Worm (Caenorhabditis elegans) whole organism, L4 larva: ENCODE results near the gene mig-21.

Experiments used
- R02D3.7 ChIP-seq: fragments of 150-350 bp; sonication (generic microtip); optimal IDR thresholded peaks from 3 replicates; lab custom pipeline; 2014; ENCODE audit warnings: missing biosample characterization, missing genetic modification characterization
- T20F7.1 ChIP-seq: fragments of 200-800 bp; sonication (Bioruptor generic); optimal IDR thresholded peaks from 2 replicates; lab custom pipeline; 2018; ENCODE audit warnings: mild to moderate bottlenecking, missing genetic modification characterization, missing compliant biosample characterization
- Y105C5A.15 ChIP-seq: fragments of 200-800 bp; sonication (Bioruptor generic); IDR thresholded peaks from 2 replicates; pipeline ENCODE4 v1.3.6; 2022; ENCODE audit warnings: missing genetic modification characterization, missing compliant biosample characterization
- aha-1 ChIP-seq: fragments of 150-350 bp; peaks from one replicate; lab custom pipeline; 2014; ENCODE audit warnings: missing biosample characterization, missing genetic modification characterization
- ceh-28 ChIP-seq: fragments of 150-350 bp; optimal IDR thresholded peaks from 2 replicates; lab custom pipeline; 2014; ENCODE audit warnings: missing biosample characterization, missing genetic modification reagents, missing genetic modification characterization
- ceh-62 ChIP-seq: sonication (generic microtip); optimal IDR thresholded peaks from 2 replicates; lab custom pipeline; 2017; ENCODE audit warnings: missing biosample characterization, missing genetic modification characterization
- cey-2 ChIP-seq: sonication (generic microtip); optimal IDR thresholded peaks from 3 replicates; lab custom pipeline; 2017; ENCODE audit warnings: missing genetic modification characterization, mild to moderate bottlenecking, missing compliant biosample characterization, antibody characterized with exemption, borderline replicate concordance; ENCODE audit not compliant: insufficient read depth
- ctbp-1 ChIP-seq: fragments of 200-800 bp; sonication (Bioruptor generic); IDR thresholded peaks from 2 replicates; pipeline ENCODE4 v1.3.6; 2022; ENCODE audit warnings: missing genetic modification reagents, missing genetic modification characterization, missing compliant biosample characterization
- daf-16 ChIP-seq, 3 experiments: sonication (generic microtip); optimal IDR thresholded peaks; 2 replicates each; lab custom pipeline; 2016 to 2017; ENCODE audit warnings: missing genetic modification characterization in 3 of 3, missing genetic modification reagents in 3 of 3, mild to moderate bottlenecking in 2 of 3, missing compliant biosample characterization in 2 of 3, missing biosample characterization in 1 of 3, moderate library complexity in 1 of 3
- dmd-6 ChIP-seq: fragments of 200-800 bp; sonication (Bioruptor generic); IDR thresholded peaks from 2 replicates; pipeline ENCODE4 v1.3.6; 2022; ENCODE audit warnings: missing genetic modification reagents, missing genetic modification characterization, missing compliant biosample characterization
- dmd-8 ChIP-seq: fragments of 200-800 bp; sonication (Bioruptor generic); IDR thresholded peaks from 2 replicates; pipeline ENCODE4 v1.3.6; 2022; ENCODE audit warnings: missing genetic modification characterization, missing compliant biosample characterization
- dve-1 ChIP-seq: sonication (generic microtip); optimal IDR thresholded peaks from 2 replicates; lab custom pipeline; 2017; ENCODE audit warnings: antibody characterized with exemption, mild to moderate bottlenecking, missing genetic modification characterization, missing compliant biosample characterization; ENCODE audit not compliant: insufficient read depth
- egl-27 ChIP-seq: sonication (generic microtip); optimal IDR thresholded peaks from 3 replicates; lab custom pipeline; 2017; ENCODE audit warnings: missing biosample characterization, missing genetic modification reagents, missing genetic modification characterization
- gei-8 ChIP-seq: fragments of 200-800 bp; sonication (Bioruptor generic); optimal IDR thresholded peaks from 2 replicates; lab custom pipeline; 2018; ENCODE audit warnings: mild to moderate bottlenecking, missing genetic modification characterization, missing compliant biosample characterization
- hif-1 ChIP-seq, 2 experiments: sonication (generic microtip); optimal IDR thresholded peaks; 2 replicates each; lab custom pipeline; 2016 to 2017; ENCODE audit warnings: missing compliant biosample characterization in 2 of 2, missing genetic modification characterization in 2 of 2, missing genetic modification reagents in 2 of 2, missing genotype in 2 of 2, mild to moderate bottlenecking in 1 of 2
- hlh-11 ChIP-seq: fragments of 200-800 bp; sonication (Bioruptor generic); optimal IDR thresholded peaks from 2 replicates; lab custom pipeline; 2018; ENCODE audit warnings: mild to moderate bottlenecking, missing genetic modification characterization, missing compliant biosample characterization
- hlh-30 ChIP-seq: sonication (generic microtip); optimal IDR thresholded peaks from 2 replicates; lab custom pipeline; 2017; ENCODE audit warnings: antibody characterized with exemption, mild to moderate bottlenecking, missing genetic modification characterization, missing compliant biosample characterization; ENCODE audit not compliant: insufficient read depth
- hmg-1.1 ChIP-seq: fragments of 200-800 bp; sonication (Bioruptor generic); IDR thresholded peaks from 2 replicates; pipeline ENCODE4 v1.3.6; 2022; ENCODE audit warnings: missing genetic modification reagents, missing genetic modification characterization, missing compliant biosample characterization
- lin-1 ChIP-seq: fragments of 200-800 bp; sonication (Bioruptor generic); IDR thresholded peaks from 2 replicates; pipeline ENCODE4 v1.3.6; 2022; ENCODE audit warnings: missing genetic modification reagents, missing genetic modification characterization, missing compliant biosample characterization
- lin-13 ChIP-seq: fragments of 150-350 bp; optimal IDR thresholded peaks from 2 replicates; lab custom pipeline; 2014; ENCODE audit warnings: missing biosample characterization, missing genetic modification reagents, missing genetic modification characterization
- lin-15B ChIP-seq: fragments of 150-350 bp; sonication (generic microtip); optimal IDR thresholded peaks from 3 replicates; lab custom pipeline; 2014; ENCODE audit warnings: missing biosample characterization, missing genetic modification characterization
- lin-38 ChIP-seq: fragments of 200-800 bp; sonication (Bioruptor generic); IDR thresholded peaks from 2 replicates; pipeline ENCODE4 v1.3.6; 2022; ENCODE audit warnings: missing genetic modification reagents, missing genetic modification characterization, missing compliant biosample characterization
- lsy-2 ChIP-seq, 2 experiments: fragments of 150-350 bp in 1 of 2; sonication (generic microtip) in 1 of 2; optimal IDR thresholded peaks; 2 replicates each; lab custom pipeline; 2014 to 2017; ENCODE audit warnings: missing biosample characterization in 2 of 2, missing genetic modification characterization in 2 of 2
- mdl-1 ChIP-seq, 2 experiments: fragments of 150-350 bp in 1 of 2; sonication (generic microtip) in 1 of 2; optimal IDR thresholded peaks; 2 replicates each; lab custom pipeline; 2014 to 2017; ENCODE audit warnings: missing biosample characterization in 2 of 2, missing genetic modification characterization in 2 of 2
- mdt-29 ChIP-seq: fragments of 200-800 bp; sonication (Bioruptor generic); IDR thresholded peaks from 2 replicates; pipeline ENCODE4 v1.3.6; 2022; ENCODE audit warnings: missing genetic modification reagents, missing genetic modification characterization, missing compliant biosample characterization
- mep-1 ChIP-seq: fragments of 150-350 bp; sonication (generic microtip); optimal IDR thresholded peaks from 3 replicates; lab custom pipeline; 2014; ENCODE audit warnings: missing biosample characterization, missing genetic modification characterization
- mxl-2 ChIP-seq: fragments of 200-800 bp; sonication (Bioruptor generic); conservative IDR thresholded peaks from 2 replicates; pipeline ENCODE4 v1.3.6; 2022; ENCODE audit warnings: missing genetic modification reagents, missing genetic modification characterization, missing compliant biosample characterization
- mxl-3 ChIP-seq: fragments of 200-800 bp; sonication (Bioruptor generic); optimal IDR thresholded peaks from 2 replicates; lab custom pipeline; 2018; ENCODE audit warnings: mild to moderate bottlenecking, missing genetic modification characterization, missing compliant biosample characterization
- nhr-102 ChIP-seq: sonication (generic microtip); optimal IDR thresholded peaks from 2 replicates; lab custom pipeline; 2016; ENCODE audit warnings: mild to moderate bottlenecking, missing genetic modification characterization, moderate library complexity, missing compliant biosample characterization
- nhr-11 ChIP-seq: fragments of 150-350 bp; optimal IDR thresholded peaks from 2 replicates; lab custom pipeline; 2014; ENCODE audit warnings: missing biosample characterization, missing genetic modification characterization
- nhr-25 ChIP-seq: sonication (generic microtip); optimal IDR thresholded peaks from 2 replicates; lab custom pipeline; 2017; ENCODE audit warnings: missing genetic modification characterization, mild to moderate bottlenecking, missing compliant biosample characterization, antibody characterized with exemption, moderate library complexity, borderline replicate concordance; ENCODE audit not compliant: insufficient read depth
- nhr-28 ChIP-seq: fragments of 150-350 bp; optimal IDR thresholded peaks from 2 replicates; lab custom pipeline; 2014; ENCODE audit warnings: missing biosample characterization, missing genetic modification characterization
- nhr-48 ChIP-seq: sonication (generic microtip); optimal IDR thresholded peaks from 2 replicates; lab custom pipeline; 2016; ENCODE audit warnings: mild to moderate bottlenecking, missing genetic modification characterization, missing compliant biosample characterization
- nhr-76 ChIP-seq: fragments of 150-350 bp; optimal IDR thresholded peaks from 2 replicates; lab custom pipeline; 2014; ENCODE audit warnings: missing biosample characterization, missing genetic modification characterization
- php-3 ChIP-seq: fragments of 200-800 bp; sonication (Bioruptor generic); IDR thresholded peaks from 2 replicates; pipeline ENCODE4 v1.3.6; 2022; ENCODE audit warnings: missing genetic modification reagents, missing genetic modification characterization, missing compliant biosample characterization
- saeg-2 ChIP-seq: fragments of 200-800 bp; sonication (Bioruptor generic); IDR thresholded peaks from 2 replicates; pipeline ENCODE4 v1.3.6; 2022; ENCODE audit warnings: missing genetic modification reagents, missing genetic modification characterization, missing compliant biosample characterization
- snpc-1.2 ChIP-seq: fragments of 200-800 bp; sonication (Bioruptor generic); IDR thresholded peaks from 2 replicates; pipeline ENCODE4 v1.3.6; 2022; ENCODE audit warnings: missing genetic modification reagents, missing genetic modification characterization, missing compliant biosample characterization
- spr-1 ChIP-seq: sonication (generic microtip); optimal IDR thresholded peaks from 2 replicates; lab custom pipeline; 2016; ENCODE audit warnings: mild to moderate bottlenecking, missing genetic modification characterization, missing compliant biosample characterization
- tag-97 ChIP-seq: fragments of 200-800 bp; sonication (Bioruptor generic); IDR thresholded peaks from 2 replicates; pipeline ENCODE4 v1.3.6; 2022; ENCODE audit warnings: missing genetic modification characterization, missing compliant biosample characterization
- unc-62 ChIP-seq, 3 experiments: fragments of 150-350 bp in 1 of 3; sonication (generic microtip); optimal IDR thresholded peaks in 2 of 3; peaks in 1 of 3; 1 replicate in 1 of 3; 2 replicates in 2 of 3; lab custom pipeline; 2014 to 2017; ENCODE audit warnings: missing biosample characterization in 3 of 3, missing genetic modification characterization in 3 of 3, missing genetic modification reagents in 3 of 3, missing genotype in 1 of 3
- ztf-7 ChIP-seq: fragments of 150-350 bp; optimal IDR thresholded peaks from 2 replicates; lab custom pipeline; 2014; ENCODE audit warnings: missing biosample characterization, missing genetic modification characterization

Gene mig-21

ce11 chrIII:5922236-5922635 is 44.1 kb upstream of the mig-21 start (continued):
- 0 out of 2 replicates have a peak, but pooled peaks have one; percentile 24 for TF ChIP-seq php-3 (GFP tag; lab: Robert Waterston, UW)
- TF ChIP-seq mdt-29 (GFP tag; lab: Robert Waterston, UW), result no peak
- TF ChIP-seq gei-8 (GFP tag; lab: Kevin White, UChicago), result no peak
- TF ChIP-seq lin-15B (tag; lab: Kevin White, UChicago), result no peak
- TF ChIP-seq hmg-1.1, result no peak
- no peak for TF ChIP-seq lin-13 (GFP tag; lab: Kevin White, UChicago)
- no peak for TF ChIP-seq lin-1 (GFP tag; lab: Robert Waterston, UW)
- no peak for TF ChIP-seq lin-38 (GFP tag; lab: Robert Waterston, UW)
- no peak for TF ChIP-seq aha-1 (tag; lab: Kevin White, UChicago)
- TF ChIP-seq daf-16 (GFP tag; optimal IDR thresholded peaks at IDR 0.05; lab: Kevin White, UChicago), result no peak
- no peak for TF ChIP-seq daf-16 (tag; optimal IDR thresholded peaks at IDR 0.05; lab: Kevin White, UChicago)
- TF ChIP-seq T20F7.1 (GFP tag; lab: Kevin White, UChicago), result no peak
- no peak for TF ChIP-seq egl-27 (tag; lab: Kevin White, UChicago)
- TF ChIP-seq mdl-1 (tag; optimal IDR thresholded peaks at IDR 0.05; lab: Kevin White, UChicago), result peak in 1 of 2 experiments; percentile 59
- TF ChIP-seq hlh-30 (tag; lab: Kevin White, UChicago), result peak; percentile 43
- TF ChIP-seq, all 104 proteins: peak for 9

DNA sequence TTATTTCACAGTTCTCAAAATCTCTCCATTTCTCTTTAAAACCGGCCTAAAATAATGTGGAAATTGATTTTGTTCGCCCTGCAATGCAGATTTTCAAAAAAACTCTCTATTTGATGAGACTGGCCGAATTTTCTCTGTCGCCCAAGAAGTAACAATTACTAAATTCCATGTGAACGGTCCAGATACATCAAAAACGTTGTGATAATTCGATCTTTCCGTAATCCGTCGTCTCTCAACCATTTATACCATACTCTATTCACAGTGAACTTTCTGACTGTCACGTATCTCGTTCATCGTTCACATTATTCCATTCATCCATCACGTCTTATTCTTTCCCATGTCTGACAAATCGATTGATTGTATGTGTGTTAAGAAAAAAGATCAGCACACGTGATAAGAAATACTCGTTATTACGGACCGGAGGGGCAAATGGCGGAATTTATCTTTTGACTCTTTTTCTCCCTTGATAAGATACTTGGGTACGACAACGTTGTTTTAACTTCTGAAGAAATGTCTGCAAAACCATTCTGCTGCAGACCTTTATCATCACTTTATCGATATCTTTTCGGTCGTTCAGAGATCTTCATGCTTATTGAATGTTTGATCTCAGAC is 43.0 kb upstream of the mig-21 start:
- TF ChIP-seq mep-1 (tag; lab: Kevin White, UChicago) (peak; percentile 12), ztf-7 (tag; lab: Kevin White, UChicago) (no peak), nhr-25 (tag; lab: Kevin White, UChicago) (peak; percentile 3), dve-1 (peak; percentile 34), lsy-2 (tag; optimal IDR thresholded peaks at IDR 0.05; lab: Kevin White, UChicago) (peak in 1 of 2 experiments; percentile 20), aha-1 (tag; lab: Kevin White, UChicago) (peak; percentile 88), tag-97 (GFP tag; lab: Robert Waterston, UW) (no peak), unc-62 (GFP tag; optimal IDR thresholded peaks at IDR 0.05 in 1 of 2; lab: Kevin White, UChicago) (peak in 1 of 2 experiments; percentile 88), unc-62 (tag; optimal IDR thresholded peaks at IDR 0.05; lab: Kevin White, UChicago) (no peak), egl-27 (tag; lab: Kevin White, UChicago) (no peak), mxl-2 (no peak), hif-1 (tag; optimal IDR thresholded peaks at IDR 0.05; lab: Kevin White, UChicago) (no peak), ceh-62 (tag; lab: Kevin White, UChicago) (no peak), nhr-102 (no peak), mdl-1 (tag; optimal IDR thresholded peaks at IDR 0.05; lab: Kevin White, UChicago) (peak in 1 of 2 experiments; percentile 36), nhr-11 (tag; lab: Kevin White, UChicago) (no peak), nhr-48 (tag; lab: Kevin White, UChicago) (peak; percentile 90), Y105C5A.15 (GFP tag; lab: Robert Waterston, UW) (no peak), ceh-28 (tag; lab: Kevin White, UChicago) (peak; percentile 15), snpc-1.2 (GFP tag; lab: Robert Waterston, UW) (no peak), php-3 (GFP tag; lab: Robert Waterston, UW) (no peak), saeg-2 (GFP tag; lab: Robert Waterston, UW) (no peak), dmd-6 (peak; percentile 50), nhr-76 (tag; lab: Kevin White, UChicago) (no peak), R02D3.7 (tag; lab: Kevin White, UChicago) (no peak), mxl-3 (GFP tag; lab: Kevin White, UChicago) (peak; percentile 70), hlh-30 (tag; lab: Kevin White, UChicago) (peak; percentile 62), nhr-28 (tag; lab: Kevin White, UChicago) (peak; percentile 52), ctbp-1 (GFP tag; lab: Robert Waterston, UW) (no peak), hlh-11 (tag; lab: Kevin White, UChicago) (peak; percentile 52), cey-2 (tag; lab: Kevin White, UChicago) (peak; percentile 41), spr-1 (tag; lab: Kevin White, UChicago) (no peak), dmd-8 (GFP tag; lab: Robert Waterston, UW) (no peak)
